Fruit fly (Drosophila melanogaster): ENCODE data around the gene Dred.

- TF ChIP-seq Myc (optimal IDR thresholded peaks at IDR 0.05) (no peak), psq (optimal IDR thresholded peaks at IDR 0.05) (no peak)
Observed at dm6 chr3L:19519349-19519748, 24.7 kb downstream of the Dred start, which contains the start of gene Cpr76Bb.

Measured in Kc167 (cell line).